Worm (Caenorhabditis elegans) whole organism, L3 larva: ENCODE data around the gene C54F6.19.

ENCODE experiments used
- ZK546.5 ChIP-seq: sonication (generic microtip); optimal IDR thresholded peaks from 2 replicates; lab custom pipeline; 2017; ENCODE audit warnings: missing biosample characterization, missing genetic modification characterization
- egl-5 ChIP-seq: fragments of 150-350 bp; optimal IDR thresholded peaks from 2 replicates; lab custom pipeline; 2017; ENCODE audit warnings: missing biosample characterization, missing genetic modification reagents, missing genetic modification characterization, inconsistent platforms
- mdl-1 ChIP-seq: fragments of 150-350 bp; optimal IDR thresholded peaks from 2 replicates; lab custom pipeline; 2014; ENCODE audit warnings: missing biosample characterization, missing genetic modification characterization
- pqm-1 ChIP-seq: fragments of 150-350 bp; optimal IDR thresholded peaks from 2 replicates; lab custom pipeline; 2017; ENCODE audit warnings: missing biosample characterization, missing genetic modification characterization, inconsistent platforms
- tbx-2 ChIP-seq: sonication (generic microtip); optimal IDR thresholded peaks from 2 replicates; lab custom pipeline; 2016; ENCODE audit warnings: mild to moderate bottlenecking, missing genetic modification characterization, missing compliant biosample characterization
- ztf-4 ChIP-seq: fragments of 150-350 bp; optimal IDR thresholded peaks from 2 replicates; lab custom pipeline; 2014; ENCODE audit warnings: missing biosample characterization, missing genetic modification characterization

- TF ChIP-seq egl-5 (tag; lab: Kevin White, UChicago): no peak
- no peak for TF ChIP-seq mdl-1 (tag; lab: Kevin White, UChicago)
- TF ChIP-seq pqm-1 (tag; lab: Kevin White, UChicago): no peak
- TF ChIP-seq ztf-4 (tag; lab: Kevin White, UChicago): no peak
- no peak for TF ChIP-seq ZK546.5
- TF ChIP-seq tbx-2 (tag; lab: Kevin White, UChicago): no peak
Measured at ce11 chrV:7551821-7552220, 6.5 kb downstream of the C54F6.19 start, which contains the start of gene F19F10.3.
